Fruit fly (Drosophila melanogaster) whole organism, prepupa: ENCODE measurements around the gene CG31800.

Source experiments
- CG10631 ChIP-seq: fragments of 200-800 bp; sonication (Bioruptor generic); optimal IDR thresholded peaks from 2 replicates; lab custom pipeline; 2016; ENCODE audit warnings: missing biosample characterization, missing genetic modification characterization
- CG10669 ChIP-seq: fragments of 200-800 bp; sonication (Bioruptor generic); optimal IDR thresholded peaks from 3 replicates; lab custom pipeline; 2018; ENCODE audit warnings: missing biosample characterization, mild to moderate bottlenecking, missing genetic modification characterization, moderate library complexity
- CG11294 ChIP-seq: fragments of 200-800 bp; sonication (Bioruptor generic); IDR thresholded peaks from 2 replicates; pipeline ENCODE4 v1.3.6; 2022; ENCODE audit warnings: missing biosample characterization, missing genetic modification characterization
- CG11762 ChIP-seq: fragments of 200-800 bp; sonication (Bioruptor generic); optimal IDR thresholded peaks from 3 replicates; lab custom pipeline; 2016; ENCODE audit warnings: missing biosample characterization, missing genetic modification characterization; ENCODE audit not compliant: insufficient read depth
- CG1621 ChIP-seq: fragments of 200-800 bp; sonication (Bioruptor generic); optimal IDR thresholded peaks from 3 replicates; lab custom pipeline; 2018; ENCODE audit warnings: missing biosample characterization, mild to moderate bottlenecking, missing genetic modification characterization
- CG3032 ChIP-seq: fragments of 200-800 bp; optimal IDR thresholded peaks from 2 replicates; lab custom pipeline; 2019; ENCODE audit warnings: missing biosample characterization, mild to moderate bottlenecking, missing genetic modification characterization, moderate library complexity
- CG32006 ChIP-seq: fragments of 200-800 bp; sonication (Bioruptor generic); optimal IDR thresholded peaks from 3 replicates; lab custom pipeline; 2017; ENCODE audit warnings: missing biosample characterization, mild to moderate bottlenecking, missing genetic modification characterization
- CG34406 ChIP-seq: fragments of 200-800 bp; sonication (Bioruptor generic); optimal IDR thresholded peaks from 3 replicates; lab custom pipeline; 2016; ENCODE audit warnings: missing biosample characterization, missing genetic modification characterization
- CG3919 ChIP-seq: fragments of 200-800 bp; sonication (Bioruptor generic); optimal IDR thresholded peaks from 3 replicates; lab custom pipeline; 2016; ENCODE audit warnings: missing biosample characterization, missing genetic modification characterization
- CG4318 ChIP-seq: fragments of 200-800 bp; sonication (Bioruptor generic); optimal IDR thresholded peaks from 3 replicates; lab custom pipeline; 2017; ENCODE audit warnings: missing biosample characterization, mild to moderate bottlenecking, missing genetic modification characterization
- CG6276 ChIP-seq: fragments of 200-800 bp; sonication (Bioruptor generic); optimal IDR thresholded peaks from 2 replicates; lab custom pipeline; 2017; ENCODE audit warnings: missing biosample characterization, mild to moderate bottlenecking, missing genetic modification characterization
- CG6792 ChIP-seq: fragments of 200-800 bp; sonication (Bioruptor generic); optimal IDR thresholded peaks from 3 replicates; lab custom pipeline; 2016; ENCODE audit warnings: missing biosample characterization, missing genetic modification characterization
- CG6808 ChIP-seq: fragments of 200-800 bp; sonication (Bioruptor generic); optimal IDR thresholded peaks from 3 replicates; lab custom pipeline; 2017; ENCODE audit warnings: missing biosample characterization, missing genetic modification characterization, mild to moderate bottlenecking, moderate library complexity, missing genetic modification reagents
- CG6854 ChIP-seq: fragments of 200-800 bp; sonication (Bioruptor generic); optimal IDR thresholded peaks from 2 replicates; lab custom pipeline; 2017; ENCODE audit warnings: missing biosample characterization, mild to moderate bottlenecking, missing genetic modification characterization
- CG8119 ChIP-seq: fragments of 200-800 bp; sonication (Bioruptor generic); IDR thresholded peaks from 3 replicates; pipeline ENCODE4 v1.3.6; 2022; ENCODE audit warnings: missing biosample characterization, missing genetic modification characterization
- CG8319 ChIP-seq: fragments of 200-800 bp; sonication (Bioruptor generic); optimal IDR thresholded peaks from 3 replicates; lab custom pipeline; 2016; ENCODE audit warnings: missing biosample characterization, missing genetic modification characterization
- CG9139 ChIP-seq: fragments of 200-800 bp; sonication (Bioruptor generic); optimal IDR thresholded peaks from 3 replicates; lab custom pipeline; 2017; ENCODE audit warnings: missing biosample characterization, mild to moderate bottlenecking, missing genetic modification characterization
- Eip75B ChIP-seq: fragments of 200-800 bp; sonication (Bioruptor generic); optimal IDR thresholded peaks from 3 replicates; lab custom pipeline; 2016; ENCODE audit warnings: missing biosample characterization, missing genetic modification characterization
- Eip78C ChIP-seq: fragments of 200-800 bp; sonication (Bioruptor generic); peaks from one replicate; lab custom pipeline; 2016; ENCODE audit warnings: missing biosample characterization, missing genetic modification characterization
- Eip93F ChIP-seq: fragments of 200-800 bp; sonication (Bioruptor generic); optimal IDR thresholded peaks from 2 replicates; lab custom pipeline; 2016; ENCODE audit warnings: missing biosample characterization, mild to moderate bottlenecking, missing genetic modification characterization
- Ets21C ChIP-seq: fragments of 200-800 bp; sonication (Bioruptor generic); optimal IDR thresholded peaks from 3 replicates; lab custom pipeline; 2016; ENCODE audit warnings: missing biosample characterization, missing genetic modification characterization
- Hr38 ChIP-seq: sonication (Bioruptor generic); optimal IDR thresholded peaks from 2 replicates; lab custom pipeline; 2016; ENCODE audit warnings: missing biosample characterization, missing genetic modification characterization
- Hr39 ChIP-seq: fragments of 200-800 bp; sonication (Bioruptor generic); optimal IDR thresholded peaks from 2 replicates; lab custom pipeline; 2016; ENCODE audit warnings: missing biosample characterization, missing genetic modification characterization
- Met ChIP-seq: fragments of 200-800 bp; sonication (Bioruptor generic); optimal IDR thresholded peaks from 3 replicates; lab custom pipeline; 2016; ENCODE audit warnings: missing biosample characterization, missing genetic modification characterization
- OdsH ChIP-seq: fragments of 200-800 bp; sonication (Bioruptor generic); optimal IDR thresholded peaks from 3 replicates; lab custom pipeline; 2016; ENCODE audit warnings: missing biosample characterization, missing genetic modification characterization
- Sox102F ChIP-seq: fragments of 200-800 bp; sonication (Bioruptor generic); optimal IDR thresholded peaks from 2 replicates; lab custom pipeline; 2016; ENCODE audit warnings: missing biosample characterization, mild to moderate bottlenecking, missing genetic modification characterization
- Sox14 ChIP-seq: fragments of 200-800 bp; sonication (Bioruptor generic); optimal IDR thresholded peaks from 3 replicates; lab custom pipeline; 2016; ENCODE audit warnings: missing biosample characterization, missing genetic modification characterization
- acj6 ChIP-seq: fragments of 200-800 bp; sonication (Bioruptor generic); optimal IDR thresholded peaks from 3 replicates; lab custom pipeline; 2016; ENCODE audit warnings: missing biosample characterization, missing genetic modification characterization
- dac ChIP-seq: fragments of 200-800 bp; sonication (Bioruptor generic); optimal IDR thresholded peaks from 2 replicates; lab custom pipeline; 2017; ENCODE audit warnings: missing biosample characterization, mild to moderate bottlenecking, missing genetic modification characterization
- dsx ChIP-seq: fragments of 200-800 bp; optimal IDR thresholded peaks from 3 replicates; lab custom pipeline; 2019; ENCODE audit warnings: missing biosample characterization, mild to moderate bottlenecking, missing genetic modification characterization, moderate library complexity; ENCODE audit not compliant: poor library complexity, severe bottlenecking
- eg ChIP-seq: fragments of 200-800 bp; sonication (Bioruptor generic); IDR thresholded peaks from 3 replicates; pipeline ENCODE4 v1.3.6; 2022; ENCODE audit warnings: missing biosample characterization, missing genetic modification characterization
- esn ChIP-seq: fragments of 200-800 bp; sonication (Bioruptor generic); optimal IDR thresholded peaks from 2 replicates; lab custom pipeline; 2016; ENCODE audit warnings: missing biosample characterization, mild to moderate bottlenecking, missing genetic modification characterization, moderate library complexity
- fd59A ChIP-seq: fragments of 200-800 bp; sonication (Bioruptor generic); optimal IDR thresholded peaks from 2 replicates; lab custom pipeline; 2017; ENCODE audit warnings: missing biosample characterization, mild to moderate bottlenecking, missing genetic modification characterization, missing genetic modification reagents
- fd85E ChIP-seq: fragments of 200-800 bp; sonication (Bioruptor generic); optimal IDR thresholded peaks from 3 replicates; lab custom pipeline; 2016; ENCODE audit warnings: missing biosample characterization, missing genetic modification characterization
- fkh ChIP-seq: fragments of 200-800 bp; sonication (Bioruptor generic); optimal IDR thresholded peaks from 3 replicates; lab custom pipeline; 2017; ENCODE audit warnings: missing biosample characterization, mild to moderate bottlenecking, missing genetic modification characterization, moderate library complexity
- lz ChIP-seq: fragments of 200-800 bp; sonication (Bioruptor generic); optimal IDR thresholded peaks from 3 replicates; lab custom pipeline; 2016; ENCODE audit warnings: missing biosample characterization, missing genetic modification characterization
- net ChIP-seq: fragments of 200-800 bp; sonication (Bioruptor generic); optimal IDR thresholded peaks from 3 replicates; lab custom pipeline; 2016; ENCODE audit warnings: missing biosample characterization, missing genetic modification characterization
- pdm3 ChIP-seq: fragments of 200-800 bp; sonication (Bioruptor generic); optimal IDR thresholded peaks from 3 replicates; lab custom pipeline; 2016; ENCODE audit warnings: missing biosample characterization, missing genetic modification characterization
- salr ChIP-seq, 2 experiments: fragments of 200-800 bp; sonication (Bioruptor generic); optimal IDR thresholded peaks; 3 replicates each; lab custom pipeline; 2016 to 2018; ENCODE audit warnings: missing biosample characterization in 2 of 2, missing genetic modification characterization in 2 of 2, mild to moderate bottlenecking in 1 of 2
- spab ChIP-seq: fragments of 200-800 bp; sonication (Bioruptor generic); optimal IDR thresholded peaks from 2 replicates; lab custom pipeline; 2017; ENCODE audit warnings: missing biosample characterization, mild to moderate bottlenecking, missing genetic modification characterization, missing genetic modification reagents
- svp ChIP-seq: fragments of 200-800 bp; sonication (Bioruptor generic); peaks from one replicate; lab custom pipeline; 2016; ENCODE audit warnings: missing biosample characterization, missing genetic modification characterization
- topi ChIP-seq: fragments of 200-800 bp; sonication (Bioruptor generic); optimal IDR thresholded peaks from 3 replicates; lab custom pipeline; 2016; ENCODE audit warnings: missing biosample characterization, missing genetic modification characterization

The CG31800 gene

DNA sequence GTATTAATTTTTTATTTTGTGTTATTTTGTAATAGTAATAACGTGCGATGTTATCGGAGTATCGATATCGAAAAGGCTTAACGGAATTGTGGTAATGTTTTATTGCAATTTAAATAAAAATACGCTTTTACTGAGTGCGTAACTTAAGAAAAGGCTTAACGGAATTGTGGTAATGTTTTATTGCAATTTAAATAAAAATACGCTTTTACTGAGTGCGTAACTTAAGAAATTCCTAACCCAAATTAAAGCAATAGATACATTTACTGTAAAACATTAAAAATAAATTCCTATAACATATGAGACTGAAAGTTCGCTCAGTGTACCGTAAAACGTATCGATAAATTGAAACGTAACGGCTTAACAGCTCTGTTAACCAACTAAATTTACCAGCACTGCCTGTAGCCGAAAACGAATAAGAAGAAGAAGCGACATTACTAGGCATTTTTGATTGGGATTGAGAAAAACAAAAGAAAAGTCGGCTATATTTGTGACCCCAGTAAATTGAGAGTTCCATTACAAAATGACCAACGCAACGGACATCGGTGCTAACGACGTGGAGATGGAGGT, 17.2 kb upstream of the CG31800 start, which contains the start of gene Rpn3 (continued):
- TF ChIP-seq CG32006 (GFP tag; lab: Kevin White, UChicago) (peak; percentile 80), CG11762 (GFP tag; lab: Kevin White, UChicago) (peak; percentile 62), lz (peak; percentile 89), salr (GFP tag; optimal IDR thresholded peaks at IDR 0.05; lab: Kevin White, UChicago) (peak in 1 of 2 experiments; percentile 1), CG3032 (tag; lab: Kevin White, UChicago) (peak; percentile 74), CG10631 (GFP tag; lab: Kevin White, UChicago) (no peak), Eip75B (GFP tag; lab: Kevin White, UChicago) (peak; percentile 84), Sox14 (GFP tag; lab: Kevin White, UChicago) (peak; percentile 86), CG8319 (GFP tag; lab: Kevin White, UChicago) (peak; percentile 62), CG6276 (GFP tag; lab: Kevin White, UChicago) (no peak), OdsH (GFP tag; lab: Kevin White, UChicago) (no peak), fd59A (peak; percentile 56), Hr39 (peak; percentile 86), CG9139 (GFP tag; lab: Kevin White, UChicago) (no peak), Eip93F (GFP tag; lab: Kevin White, UChicago) (no peak), dac (GFP tag; lab: Kevin White, UChicago) (peak; percentile 56), CG10669 (GFP tag; lab: Kevin White, UChicago) (peak; percentile 75), CG34406 (peak; percentile 84), acj6 (GFP tag; lab: Kevin White, UChicago) (peak; percentile 88), pdm3 (GFP tag; lab: Kevin White, UChicago) (peak; percentile 90), CG1621 (tag; lab: Kevin White, UChicago) (peak; percentile 71), CG6854 (no peak), CG8119 (peak; percentile 86), eg (GFP tag; lab: Robert Waterston, UW) (peak; percentile 91), topi (GFP tag; lab: Kevin White, UChicago) (peak; percentile 82), fd85E (no peak), Sox102F (GFP tag; lab: Kevin White, UChicago) (no peak), CG3919 (peak; percentile 82), Ets21C (GFP tag; lab: Kevin White, UChicago) (peak; percentile 77), CG11294 (GFP tag; lab: Robert Waterston, UW) (peak; percentile 58; the same call in 1 of the 2 replicates), fkh (GFP tag; lab: Kevin White, UChicago) (no peak)

DNA sequence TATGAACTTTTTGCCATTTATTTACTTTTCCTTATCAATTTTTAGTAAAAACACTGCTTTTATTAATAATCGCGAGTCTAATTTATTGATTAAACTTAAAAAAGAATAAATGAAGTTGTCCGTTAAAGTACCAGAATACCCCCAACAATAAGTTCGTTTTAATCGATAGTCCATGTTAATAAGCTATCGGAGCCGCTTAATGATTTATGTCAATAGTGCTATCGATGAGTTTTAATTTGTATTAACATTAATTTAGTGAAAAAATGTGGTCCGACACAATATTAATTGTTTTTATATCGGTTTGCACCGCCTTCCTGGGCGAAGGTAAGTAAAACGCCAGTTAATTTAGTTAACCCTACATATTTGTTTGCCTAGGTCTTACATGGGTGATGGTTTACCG, 14.5 kb upstream of the CG31800 start, which contains the start of gene CG10470:
Gene CG10470, plus strand, starts transcription at position 165 of the 400 bp plus-strand sequence.
- TF ChIP-seq CG10631 (GFP tag; lab: Kevin White, UChicago) (no peak), CG6276 (GFP tag; lab: Kevin White, UChicago) (no peak), net (GFP tag; lab: Kevin White, UChicago) (no peak), Met (no peak), esn (peak; percentile 34), CG32006 (GFP tag; lab: Kevin White, UChicago) (no peak), Hr38 (GFP tag; lab: Kevin White, UChicago) (no peak), salr (GFP tag; optimal IDR thresholded peaks at IDR 0.05; lab: Kevin White, UChicago) (no peak), CG4318 (no peak), CG1621 (tag; lab: Kevin White, UChicago) (peak; percentile 4), lz (no peak), CG6808 (GFP tag; lab: Kevin White, UChicago) (no peak), dsx (GFP tag; lab: Kevin White, UChicago) (peak; percentile 70), svp (GFP tag; lab: Kevin White, UChicago) (no peak), CG3032 (tag; lab: Kevin White, UChicago) (peak; percentile 7), Eip78C (GFP tag; lab: Kevin White, UChicago) (peak; percentile 16), spab (GFP tag; lab: Kevin White, UChicago) (no peak), CG6792 (GFP tag; lab: Kevin White, UChicago) (no peak)
